Fruit fly (Drosophila melanogaster) whole organism, pupa: ENCODE results near the gene CG43168.

Source experiments
- CG10348 ChIP-seq: fragments of 200-800 bp; sonication (Bioruptor generic); IDR thresholded peaks from 2 replicates; pipeline ENCODE4 v1.3.6; 2022; ENCODE audit warnings: missing biosample characterization, missing genetic modification characterization
- CG12605 ChIP-seq: fragments of 200-800 bp; sonication (Bioruptor generic); IDR thresholded peaks from 2 replicates; pipeline ENCODE4 v1.3.6; 2022; ENCODE audit warnings: missing biosample characterization, missing genetic modification characterization
- CG13204 ChIP-seq: fragments of 200-800 bp; sonication (Bioruptor generic); optimal IDR thresholded peaks from 2 replicates; lab custom pipeline; 2018; ENCODE audit warnings: missing biosample characterization, mild to moderate bottlenecking, missing genetic modification characterization, moderate library complexity
- CG14655 ChIP-seq: fragments of 200-800 bp; sonication (Bioruptor generic); optimal IDR thresholded peaks from 3 replicates; lab custom pipeline; 2017; ENCODE audit warnings: mild to moderate bottlenecking, missing biosample characterization, missing genetic modification reagents, missing genetic modification characterization
- CG15710 ChIP-seq: fragments of 200-800 bp; sonication (Bioruptor generic); optimal IDR thresholded peaks from 2 replicates; lab custom pipeline; 2018; ENCODE audit warnings: missing biosample characterization, mild to moderate bottlenecking, missing genetic modification characterization, moderate library complexity
- CG17806 ChIP-seq: fragments of 200-800 bp; sonication (Bioruptor generic); optimal IDR thresholded peaks from 2 replicates; lab custom pipeline; 2018; ENCODE audit warnings: missing biosample characterization, mild to moderate bottlenecking, missing genetic modification characterization, moderate library complexity
- CG32121 ChIP-seq: fragments of 200-800 bp; sonication (Bioruptor generic); IDR thresholded peaks from 2 replicates; pipeline ENCODE4 v1.3.6; 2022; ENCODE audit warnings: missing biosample characterization, missing genetic modification characterization
- CG34367 ChIP-seq: fragments of 200-800 bp; sonication (Bioruptor generic); optimal IDR thresholded peaks from 2 replicates; lab custom pipeline; 2018; ENCODE audit warnings: missing biosample characterization, mild to moderate bottlenecking, missing genetic modification characterization
- CG4496 ChIP-seq: fragments of 200-800 bp; sonication (Bioruptor generic); IDR thresholded peaks from 3 replicates; pipeline ENCODE4 v1.3.6; 2022; ENCODE audit warnings: missing biosample characterization, missing genetic modification characterization
- CG8159 ChIP-seq: fragments of 200-800 bp; sonication (Bioruptor generic); optimal IDR thresholded peaks from 3 replicates; lab custom pipeline; 2018; ENCODE audit warnings: missing biosample characterization, mild to moderate bottlenecking, missing genetic modification characterization, moderate library complexity
- CG8301 ChIP-seq: fragments of 200-800 bp; sonication (Bioruptor generic); optimal IDR thresholded peaks from 2 replicates; lab custom pipeline; 2018; ENCODE audit warnings: missing biosample characterization, mild to moderate bottlenecking, missing genetic modification characterization
- CG9948 ChIP-seq: fragments of 200-800 bp; sonication (Bioruptor generic); optimal IDR thresholded peaks from 2 replicates; lab custom pipeline; 2018; ENCODE audit warnings: missing biosample characterization, mild to moderate bottlenecking, missing genetic modification characterization, moderate library complexity
- D1 ChIP-seq: fragments of 200-800 bp; sonication (Bioruptor generic); optimal IDR thresholded peaks from 2 replicates; lab custom pipeline; 2018; ENCODE audit warnings: missing biosample characterization, mild to moderate bottlenecking, missing genetic modification characterization, moderate library complexity
- EcR ChIP-seq: fragments of 200-800 bp; sonication (Bioruptor generic); optimal IDR thresholded peaks from 3 replicates; lab custom pipeline; 2019; ENCODE audit warnings: missing biosample characterization, missing genetic modification characterization, mild to moderate bottlenecking, moderate library complexity, missing genetic modification reagents
- Ets98B ChIP-seq: fragments of 200-800 bp; sonication (Bioruptor generic); IDR thresholded peaks from 2 replicates; pipeline ENCODE4 v1.3.6; 2022; ENCODE audit warnings: missing biosample characterization, missing genetic modification characterization
- Pif1A ChIP-seq: fragments of 200-800 bp; sonication (Bioruptor generic); optimal IDR thresholded peaks from 3 replicates; lab custom pipeline; 2016; ENCODE audit warnings: missing biosample characterization, missing genetic modification characterization
- Pif1B ChIP-seq: fragments of 200-800 bp; sonication (Bioruptor generic); optimal IDR thresholded peaks from 3 replicates; lab custom pipeline; 2016; ENCODE audit warnings: missing biosample characterization, missing genetic modification characterization
- Snoo ChIP-seq: fragments of 200-800 bp; sonication (Bioruptor generic); optimal IDR thresholded peaks from 3 replicates; lab custom pipeline; 2017; ENCODE audit warnings: missing biosample characterization, mild to moderate bottlenecking, missing genetic modification characterization, inconsistent platforms
- fd96Ca ChIP-seq: fragments of 200-800 bp; sonication (Bioruptor generic); IDR thresholded peaks from 3 replicates; pipeline ENCODE4 v1.3.6; 2022; ENCODE audit warnings: missing biosample characterization, missing genetic modification characterization
- gl ChIP-seq: fragments of 200-800 bp; sonication (Bioruptor generic); optimal IDR thresholded peaks from 2 replicates; lab custom pipeline; 2018; ENCODE audit warnings: missing biosample characterization, mild to moderate bottlenecking, missing genetic modification characterization
- rn ChIP-seq: fragments of 200-800 bp; sonication (Bioruptor generic); IDR thresholded peaks from 2 replicates; pipeline ENCODE4 v1.3.6; 2022; ENCODE audit warnings: missing biosample characterization, missing genetic modification characterization

The CG43168 gene

DNA sequence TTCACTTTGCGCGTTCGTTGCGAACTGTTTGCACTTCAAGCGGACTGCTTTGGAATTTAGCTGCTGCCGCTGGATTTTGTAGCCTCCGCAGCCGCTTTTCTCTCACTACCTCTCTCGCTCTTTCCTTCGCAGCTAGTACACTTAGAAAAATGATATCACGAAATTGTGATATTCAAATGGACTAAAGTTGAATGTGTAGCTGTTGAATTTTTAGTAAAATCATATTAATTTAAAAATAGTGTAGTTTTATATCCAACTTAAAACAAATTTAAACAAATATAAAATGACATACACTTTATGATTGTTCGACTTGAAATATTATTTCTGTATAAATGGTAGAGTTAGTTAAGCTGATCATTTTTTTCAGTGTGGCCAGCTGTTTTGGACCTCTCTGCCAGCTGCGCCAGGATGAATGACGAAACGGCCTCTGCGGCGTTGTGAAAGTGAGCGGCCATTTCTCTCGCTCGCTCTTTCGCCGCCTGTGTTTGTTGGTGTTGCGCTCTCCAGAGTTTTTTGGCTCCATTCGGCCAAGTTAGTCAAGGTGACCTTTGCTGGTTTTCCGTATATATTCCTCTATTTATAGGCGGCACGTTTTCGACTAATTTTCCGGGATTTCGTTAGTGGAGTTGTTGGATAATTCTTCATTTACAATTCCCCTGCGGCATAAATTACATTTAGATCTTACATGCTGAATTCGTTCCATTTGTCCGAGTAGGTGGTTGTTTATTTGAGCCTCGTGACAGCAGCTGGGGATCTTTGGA, 12.8 kb upstream of the CG43168 start, which contains the start of gene Ldh:
Gene Ldh (minus strand): TSS at position 51 of the 761 bp plus-strand sequence.
- peak; percentile 95 for TF ChIP-seq CG32121
- peak; percentile 85 for TF ChIP-seq fd96Ca (GFP tag; lab: Robert Waterston, UW)
- peak; percentile 86 for TF ChIP-seq CG34367 (tag; lab: Kevin White, UChicago)
- peak; percentile 88 for TF ChIP-seq CG9948 (tag; lab: Kevin White, UChicago)
- TF ChIP-seq CG13204 (GFP tag; lab: Kevin White, UChicago) = peak; percentile 80
- TF ChIP-seq CG8301 (tag; lab: Kevin White, UChicago) = peak; percentile 95
- peak; percentile 96 for TF ChIP-seq CG14655 (GFP tag; lab: Kevin White, UChicago)
- TF ChIP-seq CG17806 (tag; lab: Kevin White, UChicago) = peak; percentile 87
- peak; percentile 91 for TF ChIP-seq CG8159 (tag; lab: Kevin White, UChicago)
- peak; percentile 80 for TF ChIP-seq rn
- TF ChIP-seq CG4496 = peak; percentile 91
- peak; percentile 88 for TF ChIP-seq CG12605 (GFP tag; lab: Robert Waterston, UW)
- TF ChIP-seq Snoo (tag; lab: Kevin White, UChicago) = peak; percentile 97
- peak; percentile 95 for TF ChIP-seq Pif1A (GFP tag; lab: Kevin White, UChicago)
- 0 out of 2 replicates have a peak, but pooled peaks have one; percentile 29 for TF ChIP-seq CG10348 (GFP tag; lab: Robert Waterston, UW)
- TF ChIP-seq D1 (tag; lab: Kevin White, UChicago) = peak; percentile 62
- peak; percentile 95 for TF ChIP-seq Pif1B
- peak; percentile 44 for TF ChIP-seq gl (tag; lab: Kevin White, UChicago)
- no peak for TF ChIP-seq EcR
- TF ChIP-seq Ets98B (GFP tag; lab: Robert Waterston, UW) = peak; percentile 88
- TF ChIP-seq CG15710 (tag; lab: Kevin White, UChicago) = peak; percentile 90

DNA sequence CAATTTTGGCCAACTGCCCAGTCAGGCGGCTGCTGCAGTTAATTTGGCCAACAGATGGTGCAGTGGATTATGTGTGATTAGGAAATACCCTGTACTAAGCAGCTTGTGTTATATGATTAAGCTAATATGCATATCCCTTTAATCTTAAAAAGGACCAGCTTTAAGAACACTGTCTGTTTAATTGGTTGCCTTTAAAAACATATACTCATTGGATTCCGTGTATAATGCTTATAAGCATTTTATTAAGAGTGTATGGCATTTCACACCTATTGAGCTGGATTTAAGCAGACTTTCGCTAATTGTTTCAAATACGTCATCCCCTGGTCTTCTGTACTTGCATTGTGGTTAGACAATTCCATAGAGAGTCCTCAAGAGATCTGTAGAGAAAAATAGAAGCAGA, 12.1 kb upstream of the CG43168 start:
- TF ChIP-seq CG8301 (tag; lab: Kevin White, UChicago) (peak; percentile 79), CG14655 (GFP tag; lab: Kevin White, UChicago) (peak; percentile 65), fd96Ca (GFP tag; lab: Robert Waterston, UW) (no peak)

dm6 chr3L:6263896-6264841, 11.4 kb upstream of the CG43168 start:
- no peak for TF ChIP-seq fd96Ca (GFP tag; lab: Robert Waterston, UW)
- TF ChIP-seq Ets98B (GFP tag; lab: Robert Waterston, UW) = no peak
- TF ChIP-seq CG4496 = no peak
- no peak for TF ChIP-seq CG34367 (tag; lab: Kevin White, UChicago)
- TF ChIP-seq Pif1A (GFP tag; lab: Kevin White, UChicago) = no peak
- no peak for TF ChIP-seq CG14655 (GFP tag; lab: Kevin White, UChicago)
- no peak for TF ChIP-seq rn
- no peak for TF ChIP-seq CG12605 (GFP tag; lab: Robert Waterston, UW)
- TF ChIP-seq D1 (tag; lab: Kevin White, UChicago) = peak; percentile 48
- peak; percentile 95 for TF ChIP-seq EcR
- TF ChIP-seq, all 21 proteins: peak for 2

DNA sequence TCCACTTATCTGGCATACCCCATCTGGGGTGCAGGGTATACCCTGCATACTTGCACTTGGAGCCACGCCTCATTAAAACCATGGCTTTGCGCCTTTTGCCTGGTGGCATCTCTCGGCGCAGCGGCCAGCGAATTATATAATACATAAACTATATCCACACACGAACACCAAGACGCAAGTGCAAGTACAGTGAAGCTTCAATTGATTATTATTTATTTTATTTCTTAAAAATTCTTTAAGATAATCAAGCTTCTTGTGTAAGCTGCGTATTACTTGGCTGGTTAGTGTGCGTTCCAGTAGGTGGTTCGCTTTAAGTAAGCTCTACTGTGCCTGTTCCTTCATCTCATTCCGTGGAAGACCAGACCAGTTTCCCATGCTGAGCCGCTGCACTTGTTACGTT, 9.3 kb upstream of the CG43168 start:
- peak; percentile 75 for TF ChIP-seq CG12605 (GFP tag; lab: Robert Waterston, UW)
- peak; percentile 88 for TF ChIP-seq Pif1A (GFP tag; lab: Kevin White, UChicago)
- TF ChIP-seq CG8301 (tag; lab: Kevin White, UChicago) = peak; percentile 68
- no peak for TF ChIP-seq rn
- peak; percentile 86 for TF ChIP-seq CG14655 (GFP tag; lab: Kevin White, UChicago)
- TF ChIP-seq fd96Ca (GFP tag; lab: Robert Waterston, UW) = peak; percentile 93
- peak; percentile 31 for TF ChIP-seq gl (tag; lab: Kevin White, UChicago)
- TF ChIP-seq Ets98B (GFP tag; lab: Robert Waterston, UW) = peak; percentile 87
- peak; percentile 48 for TF ChIP-seq CG9948 (tag; lab: Kevin White, UChicago)
- TF ChIP-seq CG15710 (tag; lab: Kevin White, UChicago) = peak; percentile 69
- no peak for TF ChIP-seq D1 (tag; lab: Kevin White, UChicago)
- peak; percentile 65 for TF ChIP-seq CG8159 (tag; lab: Kevin White, UChicago)
- peak; percentile 95 for TF ChIP-seq Pif1B
- TF ChIP-seq EcR = no peak
- peak; percentile 50 for TF ChIP-seq Snoo (tag; lab: Kevin White, UChicago)
- peak; percentile 71 for TF ChIP-seq CG17806 (tag; lab: Kevin White, UChicago)
- TF ChIP-seq CG34367 (tag; lab: Kevin White, UChicago) = peak; percentile 56
- TF ChIP-seq CG10348 (GFP tag; lab: Robert Waterston, UW) = peak; percentile 53; the same call in 1 of the 2 replicates
- peak; percentile 87 for TF ChIP-seq CG4496
- peak; percentile 39 for TF ChIP-seq CG13204 (GFP tag; lab: Kevin White, UChicago)
- peak; percentile 76 for TF ChIP-seq CG32121
- TF ChIP-seq, all 21 proteins: peak for 18

DNA sequence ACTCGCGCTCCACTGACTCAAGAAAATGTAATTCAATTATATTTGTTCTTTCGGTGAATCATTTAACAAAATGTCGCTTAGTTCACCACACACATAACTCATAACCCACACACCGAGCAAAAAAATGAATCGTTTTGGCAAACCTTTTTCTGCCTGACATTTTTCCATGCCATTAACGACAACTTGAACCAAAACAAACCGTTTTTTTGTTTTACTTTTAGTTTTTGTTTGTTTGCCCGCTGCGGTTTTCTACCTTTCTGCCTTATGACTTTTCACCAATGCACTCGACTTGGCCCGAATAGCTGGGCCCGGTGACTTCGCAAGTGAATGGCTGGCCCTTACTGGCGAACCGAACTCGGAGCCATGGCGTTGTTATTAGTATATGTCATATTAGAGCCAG, 8.1 kb upstream of the CG43168 start:
- no peak for TF ChIP-seq Pif1B
- TF ChIP-seq CG17806 (tag; lab: Kevin White, UChicago) = no peak
- TF ChIP-seq CG15710 (tag; lab: Kevin White, UChicago) = no peak
- no peak for TF ChIP-seq rn
- no peak for TF ChIP-seq gl (tag; lab: Kevin White, UChicago)
- no peak for TF ChIP-seq D1 (tag; lab: Kevin White, UChicago)
- TF ChIP-seq fd96Ca (GFP tag; lab: Robert Waterston, UW) = no peak
- no peak for TF ChIP-seq CG9948 (tag; lab: Kevin White, UChicago)
- no peak for TF ChIP-seq EcR
- no peak for TF ChIP-seq Pif1A (GFP tag; lab: Kevin White, UChicago)
- TF ChIP-seq CG12605 (GFP tag; lab: Robert Waterston, UW) = no peak
- no peak for TF ChIP-seq CG32121
- TF ChIP-seq Ets98B (GFP tag; lab: Robert Waterston, UW) = no peak
- no peak for TF ChIP-seq CG13204 (GFP tag; lab: Kevin White, UChicago)
- no peak for TF ChIP-seq CG8159 (tag; lab: Kevin White, UChicago)
- no peak for TF ChIP-seq CG10348 (GFP tag; lab: Robert Waterston, UW)
- no peak for TF ChIP-seq CG8301 (tag; lab: Kevin White, UChicago)
